Worm (Caenorhabditis elegans) whole organism, L1 larva: ENCODE data around the gene F08D12.7.

Source experiments
- C16A3.4 ChIP-seq: fragments of 150-350 bp; optimal IDR thresholded peaks from 2 replicates; lab custom pipeline; 2014; ENCODE audit warnings: missing biosample characterization, missing genetic modification characterization
- aha-1 ChIP-seq: fragments of 150-350 bp; optimal IDR thresholded peaks from 2 replicates; lab custom pipeline; 2014; ENCODE audit warnings: missing biosample characterization, missing genetic modification characterization
- ama-1 ChIP-seq: fragments of 150-350 bp; optimal IDR thresholded peaks from 2 replicates; lab custom pipeline; 2014
- ces-1 ChIP-seq: fragments of 150-350 bp; optimal IDR thresholded peaks from 2 replicates; lab custom pipeline; 2014; ENCODE audit warnings: missing biosample characterization, missing genetic modification reagents, missing genetic modification characterization
- nhr-11 ChIP-seq: fragments of 150-350 bp; optimal IDR thresholded peaks from 2 replicates; lab custom pipeline; 2014; ENCODE audit warnings: missing biosample characterization, missing genetic modification characterization
- nhr-76 ChIP-seq: sonication (generic microtip); optimal IDR thresholded peaks from 2 replicates; lab custom pipeline; 2017; ENCODE audit warnings: missing biosample characterization, missing genetic modification characterization
- rnt-1 ChIP-seq: sonication (generic microtip); optimal IDR thresholded peaks from 2 replicates; lab custom pipeline; 2016; ENCODE audit warnings: mild to moderate bottlenecking, missing genetic modification characterization, moderate library complexity, missing compliant biosample characterization
- unc-62 ChIP-seq: fragments of 150-350 bp; optimal IDR thresholded peaks from 2 replicates; lab custom pipeline; 2014; ENCODE audit warnings: missing biosample characterization, missing genetic modification reagents, missing genetic modification characterization
- ztf-11 ChIP-seq, 2 experiments: sonication (generic microtip); optimal IDR thresholded peaks; 2 replicates each; lab custom pipeline; 2016 to 2017; ENCODE audit warnings: missing genetic modification characterization in 2 of 2, missing biosample characterization in 1 of 2, missing compliant biosample characterization in 1 of 2

DNA sequence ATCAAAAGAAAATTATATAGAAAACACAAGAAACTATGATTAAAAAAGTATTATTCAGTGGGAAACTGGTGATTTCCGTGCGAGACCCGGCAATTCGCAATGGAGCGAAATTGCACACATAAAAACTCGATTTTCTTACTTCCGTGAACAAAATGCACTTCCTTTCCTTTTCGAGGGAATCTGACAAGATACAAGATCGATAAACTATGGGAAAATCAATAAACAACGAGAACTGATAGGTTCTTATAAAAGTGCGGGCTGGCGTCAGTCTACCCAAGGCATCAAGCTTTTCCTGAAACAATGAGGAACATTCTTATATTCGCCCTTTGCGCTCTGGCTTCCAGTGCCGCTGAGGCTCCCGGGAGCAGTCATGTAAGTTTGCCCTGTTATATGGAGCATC lies 15.9 kb downstream of the F08D12.7 start, which contains the start of gene F29A7.3:
- TF ChIP-seq unc-62 (GFP tag; lab: Kevin White, UChicago): no peak
- TF ChIP-seq nhr-11 (tag; lab: Kevin White, UChicago): no peak
- TF ChIP-seq nhr-76 (tag; lab: Kevin White, UChicago): no peak
- TF ChIP-seq aha-1: no peak
- no peak for TF ChIP-seq rnt-1
- no peak for TF ChIP-seq ces-1 (GFP tag; lab: Kevin White, UChicago)
- TF ChIP-seq ztf-11 (tag; optimal IDR thresholded peaks at IDR 0.05; lab: Kevin White, UChicago): no peak
- TF ChIP-seq C16A3.4 (tag; lab: Kevin White, UChicago): no peak
- TF ChIP-seq ama-1 (lab: Kevin White, UChicago): no peak
